Fruit fly (Drosophila melanogaster): ENCODE measurements around the gene wge.

Gene wge

dm6 chr3R:22720808-22721306 lies at the start of gene wge:
Gene wge (minus strand): TSS chr3R:22721150.
- TF ChIP-seq CG11617 (GFP tag; optimal IDR thresholded peaks at IDR 0.05) (peak; percentile 27), CG1620 (GFP tag; optimal IDR thresholded peaks at IDR 0.05) (peak; percentile 9), bab1 (GFP tag; optimal IDR thresholded peaks at IDR 0.05) (peak; percentile 43), cic (GFP tag; optimal IDR thresholded peaks at IDR 0.05) (no peak), Mnt (GFP tag; optimal IDR thresholded peaks at IDR 0.05) (peak; percentile 15), Clk (GFP tag; optimal IDR thresholded peaks at IDR 0.05) (no peak), CG12768 (GFP tag; optimal IDR thresholded peaks at IDR 0.05) (peak; percentile 68), CG7101 (tag; optimal IDR thresholded peaks at IDR 0.05) (peak; percentile 7), kay (GFP tag; ENCODE audit: borderline replicate concordance) (peak; percentile 99), CG7045 (GFP tag; optimal IDR thresholded peaks at IDR 0.05) (no peak), tj (GFP tag; optimal IDR thresholded peaks at IDR 0.05) (peak; percentile 17), Hr96 (GFP tag; optimal IDR thresholded peaks at IDR 0.05) (peak; percentile 29)

DNA sequence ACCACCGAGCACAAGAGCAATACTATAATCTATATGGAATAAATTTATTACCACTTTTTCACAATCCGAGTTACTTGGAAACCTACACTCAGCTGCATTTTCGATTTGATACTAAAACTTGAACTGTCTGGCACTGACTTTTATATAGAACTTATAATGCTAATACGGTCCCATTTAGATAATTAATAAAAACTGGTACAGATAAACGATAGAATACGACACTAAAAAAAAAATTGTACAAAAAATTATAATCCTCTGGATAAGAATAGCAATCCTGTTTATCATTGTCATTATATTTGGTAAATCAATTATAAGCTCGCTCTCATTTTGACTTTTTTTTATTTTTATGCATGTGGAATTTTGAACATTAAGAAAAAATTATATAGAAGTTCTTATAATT lies 49.3 kb upstream of the wge start, which contains the start of gene CG43093:
CG43093 (minus strand) TSS at position 101 of the 400 bp plus-strand sequence.
- TF ChIP-seq Mnt (GFP tag; optimal IDR thresholded peaks at IDR 0.05), result no peak
- TF ChIP-seq CG5204 (GFP tag; optimal IDR thresholded peaks at IDR 0.05), result no peak
- no peak for TF ChIP-seq CG7101 (tag; optimal IDR thresholded peaks at IDR 0.05)
- no peak for TF ChIP-seq Clk (GFP tag; optimal IDR thresholded peaks at IDR 0.05)
- TF ChIP-seq CG1620 (GFP tag; optimal IDR thresholded peaks at IDR 0.05), result no peak
- no peak for TF ChIP-seq kay (GFP tag; ENCODE audit: borderline replicate concordance)
- no peak for TF ChIP-seq bab1 (GFP tag; optimal IDR thresholded peaks at IDR 0.05)
- no peak for TF ChIP-seq CG14711 (tag; optimal IDR thresholded peaks at IDR 0.05)

DNA sequence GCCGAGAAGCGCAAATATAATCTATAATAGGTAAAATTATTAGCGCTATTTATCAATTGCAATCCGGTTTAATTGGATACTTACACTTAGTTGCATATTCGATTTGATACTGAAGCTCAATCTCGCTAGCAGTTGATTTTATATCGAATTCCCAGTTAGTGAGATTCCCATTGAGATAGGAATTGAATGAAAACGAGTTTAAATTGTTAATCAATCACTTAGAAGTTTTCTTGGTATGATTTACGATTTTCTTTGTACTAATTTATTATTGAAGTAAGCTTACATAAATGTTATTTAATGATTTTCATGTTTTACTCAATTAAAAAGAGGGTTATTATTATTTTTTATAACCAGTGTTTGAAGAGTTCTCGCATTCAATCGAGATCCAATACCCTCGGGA lies 48.6 kb upstream of the wge start, which contains the start of gene CG43092:
CG43092 (minus strand) TSS at position 101 of the 400 bp plus-strand sequence.
- TF ChIP-seq cic (GFP tag; optimal IDR thresholded peaks at IDR 0.05) (no peak), Hr96 (GFP tag; optimal IDR thresholded peaks at IDR 0.05) (no peak), pad (GFP tag; optimal IDR thresholded peaks at IDR 0.05) (no peak)

DNA sequence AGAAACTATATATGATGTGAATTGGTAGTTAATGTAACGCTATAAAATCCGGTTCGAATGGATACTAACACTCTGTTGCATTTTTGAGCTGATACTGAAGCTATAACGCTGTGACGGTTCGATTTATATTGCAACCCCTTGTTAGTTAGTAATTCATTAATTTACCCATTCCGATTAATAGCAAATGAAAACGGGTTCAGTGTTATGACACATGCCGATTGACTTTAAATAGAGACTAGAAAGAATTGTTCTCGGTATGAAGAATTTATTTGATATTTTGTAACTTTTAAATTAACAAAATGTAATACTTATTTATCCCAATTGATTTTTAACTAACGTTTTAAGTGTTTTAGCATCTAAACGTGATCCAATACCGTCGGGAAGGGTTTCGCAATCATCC lies 47.7 kb upstream of the wge start, which contains the start of gene CG43091:
CG43091 (minus strand) TSS at position 101 of the 400 bp plus-strand sequence.
- TF ChIP-seq kay (GFP tag; ENCODE audit: borderline replicate concordance) (peak; percentile 83), pad (GFP tag; optimal IDR thresholded peaks at IDR 0.05) (no peak)

dm6 chr3R:22767599-22767998 lies 46.6 kb upstream of the wge start, which contains the start of gene CG13841:
Gene CG13841 (minus strand): TSS chr3R:22767699.
- TF ChIP-seq kay (GFP tag; ENCODE audit: borderline replicate concordance) (peak; percentile 7), ovo (GFP tag; optimal IDR thresholded peaks at IDR 0.05) (no peak)

DNA sequence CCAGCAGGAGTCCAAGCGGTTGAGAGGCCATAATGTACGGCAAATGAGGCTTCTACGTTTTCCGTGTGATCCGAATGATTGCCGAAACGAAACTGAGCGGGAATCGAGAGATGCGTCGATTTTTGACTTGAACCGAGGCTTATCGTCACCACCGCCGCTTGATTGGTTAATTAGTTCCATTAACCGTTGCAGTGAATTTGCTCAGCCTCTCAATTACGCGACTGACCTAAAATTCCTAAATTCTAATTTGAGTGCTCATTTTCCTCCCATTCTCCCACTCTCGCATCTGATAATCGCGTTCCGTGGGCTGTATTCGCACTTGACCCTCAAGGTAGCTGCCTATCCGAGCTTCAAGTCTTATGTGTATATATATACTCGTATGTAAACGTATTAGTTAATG lies 45.1 kb upstream of the wge start, which contains the start of gene Nepl15:
Nepl15 (minus strand) TSS at position 101 of the 400 bp plus-strand sequence.
- TF ChIP-seq pad (GFP tag; optimal IDR thresholded peaks at IDR 0.05) (no peak), toe (GFP tag; optimal IDR thresholded peaks at IDR 0.05) (no peak), CG7101 (tag; optimal IDR thresholded peaks at IDR 0.05) (no peak), ovo (GFP tag; optimal IDR thresholded peaks at IDR 0.05) (no peak), CG33017 (tag; optimal IDR thresholded peaks at IDR 0.05) (no peak), tj (GFP tag; optimal IDR thresholded peaks at IDR 0.05) (no peak), Clk (GFP tag; optimal IDR thresholded peaks at IDR 0.05) (no peak), CG12768 (GFP tag; optimal IDR thresholded peaks at IDR 0.05) (no peak), bab1 (GFP tag; optimal IDR thresholded peaks at IDR 0.05) (no peak), Mnt (GFP tag; optimal IDR thresholded peaks at IDR 0.05) (no peak), CG5204 (GFP tag; optimal IDR thresholded peaks at IDR 0.05) (no peak), Crg-1 (GFP tag; optimal IDR thresholded peaks at IDR 0.05) (no peak), CG7045 (GFP tag; optimal IDR thresholded peaks at IDR 0.05) (no peak), Hr96 (GFP tag; optimal IDR thresholded peaks at IDR 0.05) (no peak), CG1620 (GFP tag; optimal IDR thresholded peaks at IDR 0.05) (no peak), cnc (optimal IDR thresholded peaks at IDR 0.05) (no peak), cic (GFP tag; optimal IDR thresholded peaks at IDR 0.05) (no peak), CG11617 (GFP tag; optimal IDR thresholded peaks at IDR 0.05) (no peak), kay (GFP tag; ENCODE audit: borderline replicate concordance) (no peak), CG14711 (tag; optimal IDR thresholded peaks at IDR 0.05) (no peak)

dm6 chr3R:22763587-22763986 lies 42.6 kb upstream of the wge start, which contains the start of gene Nepl14:
Gene Nepl14 (minus strand): TSS chr3R:22763711.
- TF ChIP-seq CG11617 (GFP tag; optimal IDR thresholded peaks at IDR 0.05) (no peak), ovo (GFP tag; optimal IDR thresholded peaks at IDR 0.05) (no peak), CG1620 (GFP tag; optimal IDR thresholded peaks at IDR 0.05) (no peak), Mnt (GFP tag; optimal IDR thresholded peaks at IDR 0.05) (no peak), CG14711 (tag; optimal IDR thresholded peaks at IDR 0.05) (no peak), CG7101 (tag; optimal IDR thresholded peaks at IDR 0.05) (no peak), Clk (GFP tag; optimal IDR thresholded peaks at IDR 0.05) (no peak), CG33017 (tag; optimal IDR thresholded peaks at IDR 0.05) (no peak), CG12768 (GFP tag; optimal IDR thresholded peaks at IDR 0.05) (no peak), tj (GFP tag; optimal IDR thresholded peaks at IDR 0.05) (no peak), CG5204 (GFP tag; optimal IDR thresholded peaks at IDR 0.05) (no peak), bab1 (GFP tag; optimal IDR thresholded peaks at IDR 0.05) (no peak)
